Worm (Caenorhabditis elegans) whole organism, young adult: Measurements from ENCODE around the gene knl-3.

Experiments used
- B0019.2 ChIP-seq: fragments of 200-800 bp; sonication (Bioruptor generic); conservative IDR thresholded peaks from 2 replicates; pipeline ENCODE4 v1.3.6; 2022; ENCODE audit warnings: missing genetic modification reagents, missing genetic modification characterization, missing compliant biosample characterization
- B0261.1 ChIP-seq: sonication (generic microtip); optimal IDR thresholded peaks from 2 replicates; lab custom pipeline; 2016; ENCODE audit warnings: mild to moderate bottlenecking, missing genetic modification characterization, moderate library complexity, missing compliant biosample characterization
- C06A6.2 ChIP-seq: fragments of 200-800 bp; sonication (Bioruptor generic); conservative IDR thresholded peaks from 2 replicates; pipeline ENCODE4 v1.3.6; 2022; ENCODE audit warnings: missing genetic modification characterization, missing compliant biosample characterization
- C17E4.6 ChIP-seq: fragments of 200-800 bp; sonication (Bioruptor generic); IDR thresholded peaks from 2 replicates; pipeline ENCODE4 v1.3.6; 2022; ENCODE audit warnings: missing genetic modification reagents, missing genetic modification characterization, missing compliant biosample characterization
- F10E7.11 ChIP-seq: sonication (generic microtip); optimal IDR thresholded peaks from 2 replicates; lab custom pipeline; 2017; ENCODE audit warnings: mild to moderate bottlenecking, missing genetic modification characterization, moderate library complexity, missing compliant biosample characterization
- F37B4.10 ChIP-seq: fragments of 200-800 bp; sonication (Bioruptor generic); IDR thresholded peaks from 2 replicates; pipeline ENCODE4 v1.3.6; 2022; ENCODE audit warnings: missing genetic modification characterization, missing compliant biosample characterization
- F55B11.4 ChIP-seq: sonication (generic microtip); optimal IDR thresholded peaks from 2 replicates; lab custom pipeline; 2016; ENCODE audit warnings: missing compliant biosample characterization, missing genetic modification characterization, borderline replicate concordance; ENCODE audit not compliant: insufficient read depth
- T07F8.4 ChIP-seq: sonication (generic microtip); optimal IDR thresholded peaks from 2 replicates; lab custom pipeline; 2016; ENCODE audit warnings: mild to moderate bottlenecking, missing genetic modification characterization, moderate library complexity, missing compliant biosample characterization
- T26A5.8 ChIP-seq: sonication (generic microtip); optimal IDR thresholded peaks from 2 replicates; lab custom pipeline; 2016; ENCODE audit warnings: missing genetic modification characterization, missing compliant biosample characterization
- Y53G8AR.9 ChIP-seq: fragments of 200-800 bp; sonication (Bioruptor generic); conservative IDR thresholded peaks from 2 replicates; pipeline ENCODE4 v1.3.6; 2022; ENCODE audit warnings: missing genetic modification reagents, missing genetic modification characterization, missing compliant biosample characterization
- Y56A3A.18 ChIP-seq: fragments of 200-800 bp; sonication (Bioruptor generic); IDR thresholded peaks from 2 replicates; pipeline ENCODE4 v1.3.6; 2022; ENCODE audit warnings: missing genetic modification reagents, missing genetic modification characterization, missing compliant biosample characterization
- Y67H2A.10 ChIP-seq: fragments of 200-800 bp; sonication (Bioruptor generic); conservative IDR thresholded peaks from 2 replicates; pipeline ENCODE4 v1.3.6; 2022; ENCODE audit warnings: missing genetic modification reagents, missing genetic modification characterization, missing compliant biosample characterization
- Y79H2A.3 ChIP-seq: fragments of 200-800 bp; sonication (Bioruptor generic); conservative IDR thresholded peaks from 2 replicates; pipeline ENCODE4 v1.3.6; 2022; ENCODE audit warnings: missing genetic modification reagents, missing genetic modification characterization, missing compliant biosample characterization
- Y95B8A.8 ChIP-seq: fragments of 200-800 bp; sonication (Bioruptor generic); IDR thresholded peaks from 2 replicates; pipeline ENCODE4 v1.3.6; 2022; ENCODE audit warnings: missing genetic modification reagents, missing genetic modification characterization, missing compliant biosample characterization
- akir-1 ChIP-seq: fragments of 200-800 bp; sonication (Bioruptor generic); optimal IDR thresholded peaks from 2 replicates; lab custom pipeline; 2018; ENCODE audit warnings: mild to moderate bottlenecking, missing genetic modification characterization, moderate library complexity, missing compliant biosample characterization
- ama-1 ChIP-seq, 3 experiments: fragments of 150-350 bp in 1 of 3; sonication (generic microtip) in 2 of 3; optimal IDR thresholded peaks; 2 replicates each; lab custom pipeline; 2014 to 2018; ENCODE audit warnings: missing biosample characterization in 2 of 3, missing genetic modification characterization in 2 of 3, missing genetic modification reagents in 2 of 3
- attf-3 ChIP-seq: fragments of 200-800 bp; sonication (Bioruptor generic); conservative IDR thresholded peaks from 2 replicates; pipeline ENCODE4 v1.3.6; 2022; ENCODE audit warnings: missing genetic modification reagents, missing genetic modification characterization, missing compliant biosample characterization
- bed-1 ChIP-seq: fragments of 200-800 bp; sonication (Bioruptor generic); IDR thresholded peaks from 2 replicates; pipeline ENCODE4 v1.3.6; 2022; ENCODE audit warnings: missing genetic modification reagents, missing genetic modification characterization, missing compliant biosample characterization
- ccch-3 ChIP-seq: fragments of 200-800 bp; sonication (Bioruptor generic); optimal IDR thresholded peaks from 2 replicates; lab custom pipeline; 2018; ENCODE audit warnings: mild to moderate bottlenecking, missing genetic modification characterization, missing compliant biosample characterization
- ceh-100 ChIP-seq: fragments of 200-800 bp; sonication (Bioruptor generic); IDR thresholded peaks from 2 replicates; pipeline ENCODE4 v1.3.6; 2022; ENCODE audit warnings: missing genetic modification reagents, missing genetic modification characterization, missing compliant biosample characterization
- ceh-27 ChIP-seq: fragments of 200-800 bp; sonication (Bioruptor generic); optimal IDR thresholded peaks from 2 replicates; lab custom pipeline; 2018; ENCODE audit warnings: mild to moderate bottlenecking, missing genetic modification characterization, moderate library complexity, missing compliant biosample characterization
- ceh-79 ChIP-seq: sonication (generic microtip); optimal IDR thresholded peaks from 2 replicates; lab custom pipeline; 2017; ENCODE audit warnings: mild to moderate bottlenecking, missing genetic modification characterization, missing compliant biosample characterization
- gei-17 ChIP-seq: fragments of 200-800 bp; sonication (Bioruptor generic); optimal IDR thresholded peaks from 2 replicates; lab custom pipeline; 2018; ENCODE audit warnings: mild to moderate bottlenecking, missing genetic modification characterization, missing compliant biosample characterization
- him-1 ChIP-seq: sonication (generic microtip); optimal IDR thresholded peaks from 2 replicates; lab custom pipeline; 2016; ENCODE audit warnings: missing genotype, missing genetic modification reagents, missing genetic modification characterization, missing compliant biosample characterization
- hlh-26 ChIP-seq: fragments of 200-800 bp; sonication (Bioruptor generic); conservative IDR thresholded peaks from 2 replicates; pipeline ENCODE4 v1.3.6; 2022; ENCODE audit warnings: missing genetic modification reagents, missing genetic modification characterization, missing compliant biosample characterization
- hmg-20 ChIP-seq: fragments of 200-800 bp; sonication (Bioruptor generic); IDR thresholded peaks from 2 replicates; pipeline ENCODE4 v1.3.6; 2022; ENCODE audit warnings: missing genetic modification reagents, missing genetic modification characterization, missing compliant biosample characterization
- hrde-1 ChIP-seq: sonication (generic microtip); optimal IDR thresholded peaks from 2 replicates; lab custom pipeline; 2016; ENCODE audit warnings: missing genetic modification characterization, mild to moderate bottlenecking, missing compliant biosample characterization, moderate library complexity, missing genotype, missing genetic modification reagents, borderline replicate concordance
- hsf-1 ChIP-seq: fragments of 200-800 bp; sonication (Bioruptor generic); IDR thresholded peaks from 2 replicates; pipeline ENCODE4 v1.3.6; 2022; ENCODE audit warnings: missing genetic modification reagents, missing genetic modification characterization, missing compliant biosample characterization
- lag-1 ChIP-seq: fragments of 200-800 bp; sonication (Bioruptor generic); IDR thresholded peaks from 2 replicates; pipeline ENCODE4 v1.3.6; 2022; ENCODE audit warnings: missing genetic modification reagents, missing genetic modification characterization, missing compliant biosample characterization
- lin-40 ChIP-seq: sonication (generic microtip); optimal IDR thresholded peaks from 2 replicates; lab custom pipeline; 2016; ENCODE audit warnings: missing genetic modification characterization, mild to moderate bottlenecking, missing compliant biosample characterization, missing genotype, missing genetic modification reagents
- lin-54 ChIP-seq: fragments of 200-800 bp; sonication (Bioruptor generic); optimal IDR thresholded peaks from 2 replicates; lab custom pipeline; 2018; ENCODE audit warnings: mild to moderate bottlenecking, missing genetic modification characterization, missing compliant biosample characterization
- lir-1 ChIP-seq: fragments of 200-800 bp; sonication (Bioruptor generic); conservative IDR thresholded peaks from 2 replicates; pipeline ENCODE4 v1.3.6; 2022; ENCODE audit warnings: missing genetic modification reagents, missing genetic modification characterization, missing compliant biosample characterization
- lsl-1 ChIP-seq: fragments of 200-800 bp; sonication (Bioruptor generic); optimal IDR thresholded peaks from 2 replicates; lab custom pipeline; 2018; ENCODE audit warnings: mild to moderate bottlenecking, missing genetic modification characterization, moderate library complexity, missing compliant biosample characterization
- mxl-1 ChIP-seq: sonication (generic microtip); optimal IDR thresholded peaks from 2 replicates; lab custom pipeline; 2016; ENCODE audit warnings: missing genetic modification characterization, missing compliant biosample characterization
- nfyb-1 ChIP-seq: fragments of 200-800 bp; sonication (Bioruptor generic); IDR thresholded peaks from 2 replicates; pipeline ENCODE4 v1.3.6; 2022; ENCODE audit warnings: missing genetic modification reagents, missing genetic modification characterization, missing compliant biosample characterization
- nhr-179 ChIP-seq: sonication (generic microtip); optimal IDR thresholded peaks from 2 replicates; lab custom pipeline; 2016; ENCODE audit warnings: mild to moderate bottlenecking, missing genetic modification characterization, missing compliant biosample characterization
- nhr-27 ChIP-seq: fragments of 200-800 bp; sonication (Bioruptor generic); optimal IDR thresholded peaks from 2 replicates; lab custom pipeline; 2018; ENCODE audit warnings: mild to moderate bottlenecking, missing genetic modification characterization, moderate library complexity, missing compliant biosample characterization
- pha-4 ChIP-seq: fragments of 150-350 bp; sonication (generic microtip); optimal IDR thresholded peaks from 2 replicates; lab custom pipeline; 2014; ENCODE audit warnings: missing biosample characterization, missing genetic modification reagents, missing genetic modification characterization
- rcor-1 ChIP-seq: fragments of 200-800 bp; sonication (Bioruptor generic); IDR thresholded peaks from 2 replicates; pipeline ENCODE4 v1.3.6; 2022; ENCODE audit warnings: missing genetic modification reagents, missing genetic modification characterization, missing compliant biosample characterization
- sdz-38 ChIP-seq: sonication (generic microtip); optimal IDR thresholded peaks from 2 replicates; lab custom pipeline; 2016; ENCODE audit warnings: missing genotype, missing genetic modification characterization, missing compliant biosample characterization
- snpc-4 ChIP-seq, 5 experiments: fragments of 150-350 bp in 1 of 5; sonication (generic microtip) in 4 of 5; optimal IDR thresholded peaks; 2 replicates each; lab custom pipeline; 2014 to 2018; ENCODE audit warnings: missing genetic modification characterization in 5 of 5, missing biosample characterization in 3 of 5, antibody characterized with exemption in 2 of 5, mild to moderate bottlenecking in 2 of 5, missing compliant biosample characterization in 2 of 5, missing genotype in 2 of 5, moderate library complexity in 2 of 5, missing genetic modification reagents in 1 of 5
- tlf-1 ChIP-seq: fragments of 200-800 bp; sonication (Bioruptor generic); optimal IDR thresholded peaks from 2 replicates; lab custom pipeline; 2018; ENCODE audit warnings: mild to moderate bottlenecking, missing genetic modification characterization, missing compliant biosample characterization
- xnd-1 ChIP-seq: sonication (generic microtip); optimal IDR thresholded peaks from 2 replicates; lab custom pipeline; 2016; ENCODE audit warnings: missing genotype, missing genetic modification reagents, missing genetic modification characterization, missing compliant biosample characterization
- zim-3 ChIP-seq: sonication (generic microtip); optimal IDR thresholded peaks from 2 replicates; lab custom pipeline; 2017; ENCODE audit warnings: mild to moderate bottlenecking, missing genetic modification characterization, moderate library complexity, missing compliant biosample characterization
- ztf-18 ChIP-seq: sonication (generic microtip); optimal IDR thresholded peaks from 2 replicates; lab custom pipeline; 2016; ENCODE audit warnings: missing genotype, mild to moderate bottlenecking, missing genetic modification characterization, missing compliant biosample characterization
- ztf-26 ChIP-seq: sonication (generic microtip); optimal IDR thresholded peaks from 2 replicates; lab custom pipeline; 2017; ENCODE audit warnings: missing genetic modification characterization, missing compliant biosample characterization
- ztf-6 ChIP-seq: fragments of 200-800 bp; sonication (Bioruptor generic); IDR thresholded peaks from 2 replicates; pipeline ENCODE4 v1.3.6; 2022; ENCODE audit warnings: missing genetic modification reagents, missing genetic modification characterization, missing compliant biosample characterization

knl-3 gene

DNA sequence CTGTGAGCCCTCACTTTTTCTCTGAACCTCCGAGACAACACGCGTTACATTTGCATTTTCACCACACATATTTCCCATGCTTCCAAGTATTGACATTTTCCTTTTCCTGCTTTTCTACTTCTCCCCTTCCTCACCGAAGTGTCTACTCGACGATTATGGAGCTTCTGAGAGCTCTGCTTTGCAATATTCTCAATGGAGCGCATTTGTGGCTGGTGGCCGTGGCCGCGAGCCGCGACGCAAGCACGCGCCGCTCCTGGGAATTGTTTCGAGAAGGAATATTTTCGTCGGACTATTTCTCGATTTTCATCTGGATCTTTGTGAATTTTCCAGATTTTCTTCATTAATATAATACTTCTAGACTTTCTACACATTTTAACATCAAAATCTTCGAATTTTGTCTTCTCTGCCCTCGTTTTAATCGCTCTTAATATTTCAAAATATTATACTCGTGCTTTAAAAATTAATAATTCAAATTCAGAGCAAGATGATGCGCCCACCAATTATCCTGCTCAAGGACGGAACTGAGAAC lies 2.8 kb downstream of the knl-3 start, which contains the start of the genes T10B5.4 and cct-7 (continued):
- TF ChIP-seq B0019.2 (GFP tag; lab: Robert Waterston, UW) = peak; percentile 75
- TF ChIP-seq hrde-1 (tag; lab: Kevin White, UChicago) = peak; percentile 26
- TF ChIP-seq ceh-27 (GFP tag; lab: Kevin White, UChicago) = peak; percentile 97
- TF ChIP-seq Y95B8A.8 = no peak
- peak; percentile 79 for TF ChIP-seq lin-54
- no peak for TF ChIP-seq mxl-1 (tag; lab: Kevin White, UChicago)
- TF ChIP-seq xnd-1 (tag; lab: Kevin White, UChicago) = no peak
- TF ChIP-seq zim-3 = no peak
- no peak for TF ChIP-seq nhr-179 (tag; lab: Kevin White, UChicago)
- TF ChIP-seq ama-1 (optimal IDR thresholded peaks at IDR 0.05; lab: Kevin White, UChicago) = no peak
- TF ChIP-seq ama-1 (GFP tag; optimal IDR thresholded peaks at IDR 0.05; lab: Kevin White, UChicago) = no peak
- TF ChIP-seq ceh-79 (tag; lab: Kevin White, UChicago) = no peak
- TF ChIP-seq ceh-100 (GFP tag; lab: Robert Waterston, UW) = peak; percentile 86
- 0 out of 2 replicates have a peak, but pooled peaks have one; percentile 30 for TF ChIP-seq C17E4.6 (GFP tag; lab: Robert Waterston, UW)
- TF ChIP-seq ztf-6 (GFP tag; lab: Robert Waterston, UW) = 0 out of 2 replicates have a peak, but pooled peaks have one; percentile 33
- no peak for TF ChIP-seq lag-1
- no peak for TF ChIP-seq F10E7.11
- peak; percentile 65 for TF ChIP-seq lsl-1 (GFP tag; lab: Kevin White, UChicago)
- TF ChIP-seq him-1 (tag; lab: Kevin White, UChicago) = no peak
- TF ChIP-seq Y56A3A.18 = no peak
- TF ChIP-seq lin-40 (tag; lab: Kevin White, UChicago) = peak; percentile 75
- TF ChIP-seq snpc-4 (GFP tag; optimal IDR thresholded peaks at IDR 0.05; lab: Kevin White, UChicago) = peak; percentile 59
- peak; percentile 60 to 75 (median 65) for TF ChIP-seq snpc-4 (tag; optimal IDR thresholded peaks at IDR 0.05; lab: Kevin White, UChicago)
- TF ChIP-seq lir-1 (GFP tag; lab: Robert Waterston, UW) = 0 out of 2 replicates have a peak, but pooled peaks have one; percentile 25
- TF ChIP-seq B0261.1 (tag; lab: Kevin White, UChicago) = no peak
- TF ChIP-seq T26A5.8 (tag; lab: Kevin White, UChicago) = no peak
- TF ChIP-seq T07F8.4 = peak; percentile 0
- TF ChIP-seq hmg-20 (GFP tag; lab: Robert Waterston, UW) = 0 out of 2 replicates have a peak, but pooled peaks have one; percentile 23
- TF ChIP-seq nfyb-1 (GFP tag; lab: Robert Waterston, UW) = 0 out of 2 replicates have a peak, but pooled peaks have one; percentile 21
- TF ChIP-seq pha-4 (tag; lab: Kevin White, UChicago) = peak; percentile 10
- TF ChIP-seq sdz-38 (tag; lab: Kevin White, UChicago) = no peak
- peak; percentile 62 for TF ChIP-seq akir-1 (GFP tag; lab: Kevin White, UChicago)
- TF ChIP-seq Y67H2A.10 (GFP tag; lab: Robert Waterston, UW) = peak; percentile 83
- no peak for TF ChIP-seq F55B11.4
- TF ChIP-seq ztf-18 (tag; lab: Kevin White, UChicago) = peak; percentile 90
- TF ChIP-seq ztf-26 (tag; lab: Kevin White, UChicago) = peak; percentile 24
- TF ChIP-seq gei-17 (GFP tag; lab: Kevin White, UChicago) = no peak
- TF ChIP-seq attf-3 = peak; percentile 69
- TF ChIP-seq nhr-27 (tag; lab: Kevin White, UChicago) = no peak
- peak; percentile 92 for TF ChIP-seq hsf-1 (GFP tag; lab: Robert Waterston, UW)
- 0 out of 2 replicates have a peak, but pooled peaks have one; percentile 80 for TF ChIP-seq F37B4.10
- TF ChIP-seq hlh-26 = no peak
- no peak for TF ChIP-seq Y79H2A.3 (GFP tag; lab: Robert Waterston, UW)
- no peak for TF ChIP-seq ccch-3 (GFP tag; lab: Kevin White, UChicago)
- TF ChIP-seq C06A6.2 (GFP tag; lab: Robert Waterston, UW) = no peak; the same call in 1 of the 2 replicates
- TF ChIP-seq Y53G8AR.9 (GFP tag; lab: Robert Waterston, UW) = peak; percentile 73; the same call in 1 of the 2 replicates
- peak; percentile 75 for TF ChIP-seq rcor-1
- TF ChIP-seq tlf-1 = peak; percentile 52
- TF ChIP-seq bed-1 = 0 out of 2 replicates have a peak, but pooled peaks have one; percentile 31
